Worm (Caenorhabditis elegans) whole organism, L4/young adult: ENCODE data around the gene mcm-10.

Experiments
- dao-5 ChIP-seq: sonication (generic microtip); optimal IDR thresholded peaks from 2 replicates; lab custom pipeline; 2016; ENCODE audit warnings: missing genotype, missing genetic modification characterization, moderate library complexity, missing compliant biosample characterization
- him-1 ChIP-seq: sonication (generic microtip); optimal IDR thresholded peaks from 2 replicates; lab custom pipeline; 2016; ENCODE audit warnings: missing genotype, missing genetic modification reagents, missing genetic modification characterization, missing compliant biosample characterization

DNA sequence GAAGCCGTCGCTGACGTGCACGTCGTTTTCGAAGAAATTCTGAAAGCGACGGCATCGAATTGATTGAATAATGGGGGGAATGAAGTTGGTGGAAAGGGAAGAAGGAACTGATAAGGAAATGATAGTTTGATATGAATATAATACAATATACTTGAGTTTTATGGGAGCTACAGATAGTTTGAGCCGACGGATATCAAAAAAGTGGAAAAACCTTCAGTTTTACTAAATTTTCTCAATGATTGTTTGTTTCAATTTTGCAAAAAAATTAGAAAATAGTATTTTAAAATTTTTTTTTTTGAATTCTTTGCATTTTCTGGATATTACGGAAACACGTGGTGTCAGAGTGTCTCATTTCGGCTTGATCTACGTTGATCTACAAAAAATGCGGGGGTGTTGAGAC is 46.6 kb upstream of the mcm-10 start, which contains the start of gene obr-1:
- TF ChIP-seq him-1 (no peak), dao-5 (no peak)
